Fruit fly (Drosophila melanogaster) whole organism, pupa: ENCODE results near the gene CG6000.

Experiments used
- CG14655 ChIP-seq: fragments of 200-800 bp; sonication (Bioruptor generic); optimal IDR thresholded peaks from 3 replicates; lab custom pipeline; 2017; ENCODE audit warnings: mild to moderate bottlenecking, missing biosample characterization, missing genetic modification reagents, missing genetic modification characterization
- CG15710 ChIP-seq: fragments of 200-800 bp; sonication (Bioruptor generic); optimal IDR thresholded peaks from 2 replicates; lab custom pipeline; 2018; ENCODE audit warnings: missing biosample characterization, mild to moderate bottlenecking, missing genetic modification characterization, moderate library complexity
- CG4496 ChIP-seq: fragments of 200-800 bp; sonication (Bioruptor generic); IDR thresholded peaks from 3 replicates; pipeline ENCODE4 v1.3.6; 2022; ENCODE audit warnings: missing biosample characterization, missing genetic modification characterization
- CG8159 ChIP-seq: fragments of 200-800 bp; sonication (Bioruptor generic); optimal IDR thresholded peaks from 3 replicates; lab custom pipeline; 2018; ENCODE audit warnings: missing biosample characterization, mild to moderate bottlenecking, missing genetic modification characterization, moderate library complexity
- D1 ChIP-seq: fragments of 200-800 bp; sonication (Bioruptor generic); optimal IDR thresholded peaks from 2 replicates; lab custom pipeline; 2018; ENCODE audit warnings: missing biosample characterization, mild to moderate bottlenecking, missing genetic modification characterization, moderate library complexity
- EcR ChIP-seq: fragments of 200-800 bp; sonication (Bioruptor generic); optimal IDR thresholded peaks from 3 replicates; lab custom pipeline; 2019; ENCODE audit warnings: missing biosample characterization, missing genetic modification characterization, mild to moderate bottlenecking, moderate library complexity, missing genetic modification reagents
- Ets98B ChIP-seq: fragments of 200-800 bp; sonication (Bioruptor generic); IDR thresholded peaks from 2 replicates; pipeline ENCODE4 v1.3.6; 2022; ENCODE audit warnings: missing biosample characterization, missing genetic modification characterization
- Snoo ChIP-seq: fragments of 200-800 bp; sonication (Bioruptor generic); optimal IDR thresholded peaks from 3 replicates; lab custom pipeline; 2017; ENCODE audit warnings: missing biosample characterization, mild to moderate bottlenecking, missing genetic modification characterization, inconsistent platforms
- fd96Ca ChIP-seq: fragments of 200-800 bp; sonication (Bioruptor generic); IDR thresholded peaks from 3 replicates; pipeline ENCODE4 v1.3.6; 2022; ENCODE audit warnings: missing biosample characterization, missing genetic modification characterization
- rn ChIP-seq: fragments of 200-800 bp; sonication (Bioruptor generic); IDR thresholded peaks from 2 replicates; pipeline ENCODE4 v1.3.6; 2022; ENCODE audit warnings: missing biosample characterization, missing genetic modification characterization

dm6 chr3R:24084975-24085374 lies 30.8 kb downstream of the CG6000 start:
- TF ChIP-seq rn (GFP tag; lab: Robert Waterston, UW): no peak
- no peak for TF ChIP-seq CG4496 (GFP tag; lab: Robert Waterston, UW)
- TF ChIP-seq fd96Ca (GFP tag; lab: Robert Waterston, UW): no peak
- no peak for TF ChIP-seq CG15710 (tag; lab: Kevin White, UChicago)
- no peak for TF ChIP-seq D1 (tag; lab: Kevin White, UChicago)
- TF ChIP-seq EcR (GFP tag; lab: Kevin White, UChicago): no peak
- no peak for TF ChIP-seq CG14655 (GFP tag; lab: Kevin White, UChicago)
- TF ChIP-seq Snoo: no peak
- TF ChIP-seq Ets98B (GFP tag; lab: Robert Waterston, UW): no peak
- no peak for TF ChIP-seq CG8159 (tag; lab: Kevin White, UChicago)
